Worm (Caenorhabditis elegans) whole organism, young adult: ENCODE measurements around the gene nstp-5.

Experiments used
- B0019.2 ChIP-seq: fragments of 200-800 bp; sonication (Bioruptor generic); conservative IDR thresholded peaks from 2 replicates; pipeline ENCODE4 v1.3.6; 2022; ENCODE audit warnings: missing genetic modification reagents, missing genetic modification characterization, missing compliant biosample characterization
- B0261.1 ChIP-seq: sonication (generic microtip); optimal IDR thresholded peaks from 2 replicates; lab custom pipeline; 2016; ENCODE audit warnings: mild to moderate bottlenecking, missing genetic modification characterization, moderate library complexity, missing compliant biosample characterization
- B0336.3 ChIP-seq: fragments of 200-800 bp; sonication (Bioruptor generic); IDR thresholded peaks from 2 replicates; pipeline ENCODE4 v1.3.6; 2022; ENCODE audit warnings: missing genetic modification characterization, missing compliant biosample characterization
- C06A6.2 ChIP-seq: fragments of 200-800 bp; sonication (Bioruptor generic); conservative IDR thresholded peaks from 2 replicates; pipeline ENCODE4 v1.3.6; 2022; ENCODE audit warnings: missing genetic modification characterization, missing compliant biosample characterization
- D2030.7 ChIP-seq: fragments of 200-800 bp; sonication (Bioruptor generic); IDR thresholded peaks from 2 replicates; pipeline ENCODE4 v1.3.6; 2022; ENCODE audit warnings: missing genetic modification reagents, missing genetic modification characterization, missing compliant biosample characterization
- F22D6.2 ChIP-seq: sonication (generic microtip); optimal IDR thresholded peaks from 2 replicates; lab custom pipeline; 2016; ENCODE audit warnings: mild to moderate bottlenecking, missing genetic modification characterization, missing compliant biosample characterization
- F23B12.7 ChIP-seq: sonication (generic microtip); optimal IDR thresholded peaks from 2 replicates; lab custom pipeline; 2017; ENCODE audit warnings: missing genetic modification characterization, mild to moderate bottlenecking, missing compliant biosample characterization, antibody characterized with exemption, moderate library complexity; ENCODE audit not compliant: insufficient read depth
- F33H1.4 ChIP-seq: fragments of 200-800 bp; sonication (Bioruptor generic); IDR thresholded peaks from 2 replicates; pipeline ENCODE4 v1.3.6; 2022; ENCODE audit warnings: missing genetic modification reagents, missing genetic modification characterization, missing compliant biosample characterization
- K12H6.12 ChIP-seq: fragments of 200-800 bp; sonication (Bioruptor generic); optimal IDR thresholded peaks from 2 replicates; lab custom pipeline; 2018; ENCODE audit warnings: mild to moderate bottlenecking, missing genetic modification characterization, missing compliant biosample characterization
- T26A5.8 ChIP-seq: sonication (generic microtip); optimal IDR thresholded peaks from 2 replicates; lab custom pipeline; 2016; ENCODE audit warnings: missing genetic modification characterization, missing compliant biosample characterization
- Y56A3A.18 ChIP-seq: fragments of 200-800 bp; sonication (Bioruptor generic); IDR thresholded peaks from 2 replicates; pipeline ENCODE4 v1.3.6; 2022; ENCODE audit warnings: missing genetic modification reagents, missing genetic modification characterization, missing compliant biosample characterization
- Y67H2A.10 ChIP-seq: fragments of 200-800 bp; sonication (Bioruptor generic); conservative IDR thresholded peaks from 2 replicates; pipeline ENCODE4 v1.3.6; 2022; ENCODE audit warnings: missing genetic modification reagents, missing genetic modification characterization, missing compliant biosample characterization
- ZK185.1 ChIP-seq: sonication (generic microtip); optimal IDR thresholded peaks from 2 replicates; lab custom pipeline; 2016; ENCODE audit warnings: mild to moderate bottlenecking, missing genetic modification characterization, missing compliant biosample characterization; ENCODE audit not compliant: poor library complexity, severe bottlenecking
- atf-7 ChIP-seq: sonication (generic microtip); optimal IDR thresholded peaks from 2 replicates; lab custom pipeline; 2017; ENCODE audit warnings: mild to moderate bottlenecking, missing genetic modification characterization, missing compliant biosample characterization
- attf-3 ChIP-seq: fragments of 200-800 bp; sonication (Bioruptor generic); conservative IDR thresholded peaks from 2 replicates; pipeline ENCODE4 v1.3.6; 2022; ENCODE audit warnings: missing genetic modification reagents, missing genetic modification characterization, missing compliant biosample characterization
- attf-6 ChIP-seq: fragments of 200-800 bp; sonication (Bioruptor generic); IDR thresholded peaks from 2 replicates; pipeline ENCODE4 v1.3.6; 2022; ENCODE audit warnings: missing genetic modification reagents, missing genetic modification characterization, missing compliant biosample characterization
- bed-1 ChIP-seq: fragments of 200-800 bp; sonication (Bioruptor generic); IDR thresholded peaks from 2 replicates; pipeline ENCODE4 v1.3.6; 2022; ENCODE audit warnings: missing genetic modification reagents, missing genetic modification characterization, missing compliant biosample characterization
- ccch-3 ChIP-seq: fragments of 200-800 bp; sonication (Bioruptor generic); optimal IDR thresholded peaks from 2 replicates; lab custom pipeline; 2018; ENCODE audit warnings: mild to moderate bottlenecking, missing genetic modification characterization, missing compliant biosample characterization
- cebp-1 ChIP-seq, 2 experiments: fragments of 200-800 bp in 1 of 2; sonication (Bioruptor generic) in 1 of 2; sonication (generic microtip) in 1 of 2; IDR thresholded peaks in 1 of 2; optimal IDR thresholded peaks in 1 of 2; 2 replicates each; pipeline versions ENCODE4 v1.3.6 to Lab custom; 2017 to 2022; ENCODE audit warnings: missing compliant biosample characterization in 2 of 2, missing genetic modification characterization in 2 of 2, mild to moderate bottlenecking in 1 of 2, missing genetic modification reagents in 1 of 2, moderate library complexity in 1 of 2
- cebp-2 ChIP-seq: fragments of 200-800 bp; sonication (Bioruptor generic); IDR thresholded peaks from 2 replicates; pipeline ENCODE4 v1.3.6; 2022; ENCODE audit warnings: missing genetic modification characterization, missing compliant biosample characterization
- ceh-100 ChIP-seq: fragments of 200-800 bp; sonication (Bioruptor generic); IDR thresholded peaks from 2 replicates; pipeline ENCODE4 v1.3.6; 2022; ENCODE audit warnings: missing genetic modification reagents, missing genetic modification characterization, missing compliant biosample characterization
- ceh-40 ChIP-seq: fragments of 200-800 bp; sonication (Bioruptor generic); IDR thresholded peaks from 2 replicates; pipeline ENCODE4 v1.3.6; 2022; ENCODE audit warnings: missing genetic modification characterization, missing compliant biosample characterization
- ceh-79 ChIP-seq: sonication (generic microtip); optimal IDR thresholded peaks from 2 replicates; lab custom pipeline; 2017; ENCODE audit warnings: mild to moderate bottlenecking, missing genetic modification characterization, missing compliant biosample characterization
- dox-1 ChIP-seq: fragments of 200-800 bp; sonication (Bioruptor generic); IDR thresholded peaks from 2 replicates; pipeline ENCODE4 v1.3.6; 2022; ENCODE audit warnings: missing genetic modification reagents, missing genetic modification characterization, missing compliant biosample characterization
- egl-44 ChIP-seq: fragments of 200-800 bp; sonication (Bioruptor generic); IDR thresholded peaks from 2 replicates; pipeline ENCODE4 v1.3.6; 2022; ENCODE audit warnings: missing genetic modification reagents, missing genetic modification characterization, missing compliant biosample characterization
- him-1 ChIP-seq: sonication (generic microtip); optimal IDR thresholded peaks from 2 replicates; lab custom pipeline; 2016; ENCODE audit warnings: missing genotype, missing genetic modification reagents, missing genetic modification characterization, missing compliant biosample characterization
- hlh-12 ChIP-seq: sonication (generic microtip); optimal IDR thresholded peaks from 2 replicates; lab custom pipeline; 2016; ENCODE audit warnings: missing genetic modification characterization, missing compliant biosample characterization
- hlh-26 ChIP-seq: fragments of 200-800 bp; sonication (Bioruptor generic); conservative IDR thresholded peaks from 2 replicates; pipeline ENCODE4 v1.3.6; 2022; ENCODE audit warnings: missing genetic modification reagents, missing genetic modification characterization, missing compliant biosample characterization
- hmg-1.2 ChIP-seq: fragments of 200-800 bp; sonication (Bioruptor generic); IDR thresholded peaks from 2 replicates; pipeline ENCODE4 v1.3.6; 2022; ENCODE audit warnings: missing genetic modification reagents, missing genetic modification characterization, missing compliant biosample characterization
- hmg-20 ChIP-seq: fragments of 200-800 bp; sonication (Bioruptor generic); IDR thresholded peaks from 2 replicates; pipeline ENCODE4 v1.3.6; 2022; ENCODE audit warnings: missing genetic modification reagents, missing genetic modification characterization, missing compliant biosample characterization
- let-607 ChIP-seq, 2 experiments: fragments of 200-800 bp in 1 of 2; sonication (Bioruptor generic) in 1 of 2; sonication (generic microtip) in 1 of 2; optimal IDR thresholded peaks; 2 replicates each; lab custom pipeline; 2016 to 2018; ENCODE audit warnings: mild to moderate bottlenecking in 2 of 2, missing compliant biosample characterization in 2 of 2, missing genetic modification characterization in 2 of 2, moderate library complexity in 2 of 2, missing genotype in 1 of 2
- lin-40 ChIP-seq: sonication (generic microtip); optimal IDR thresholded peaks from 2 replicates; lab custom pipeline; 2016; ENCODE audit warnings: missing genetic modification characterization, mild to moderate bottlenecking, missing compliant biosample characterization, missing genotype, missing genetic modification reagents
- madf-6 ChIP-seq: fragments of 200-800 bp; sonication (Bioruptor generic); IDR thresholded peaks from 2 replicates; pipeline ENCODE4 v1.3.6; 2022; ENCODE audit warnings: missing genetic modification reagents, missing genetic modification characterization, missing compliant biosample characterization
- madf-8 ChIP-seq: fragments of 200-800 bp; sonication (Bioruptor generic); conservative IDR thresholded peaks from 2 replicates; pipeline ENCODE4 v1.3.6; 2022; ENCODE audit warnings: missing genetic modification reagents, missing genetic modification characterization, missing compliant biosample characterization
- mcd-1 ChIP-seq: fragments of 200-800 bp; sonication (Bioruptor generic); IDR thresholded peaks from 2 replicates; pipeline ENCODE4 v1.3.6; 2022; ENCODE audit warnings: missing genetic modification reagents, missing genetic modification characterization, missing compliant biosample characterization
- nfya-1 ChIP-seq: sonication (generic microtip); optimal IDR thresholded peaks from 2 replicates; lab custom pipeline; 2017; ENCODE audit warnings: antibody characterized with exemption, missing compliant biosample characterization, missing genetic modification characterization, borderline replicate concordance; ENCODE audit not compliant: insufficient read depth
- nfya-2 ChIP-seq: fragments of 200-800 bp; sonication (Bioruptor generic); IDR thresholded peaks from 2 replicates; pipeline ENCODE4 v1.3.6; 2022; ENCODE audit warnings: missing genetic modification reagents, missing genetic modification characterization, missing compliant biosample characterization
- nhr-90 ChIP-seq: sonication (generic microtip); optimal IDR thresholded peaks from 2 replicates; lab custom pipeline; 2016; ENCODE audit warnings: missing genotype, mild to moderate bottlenecking, missing genetic modification characterization, missing compliant biosample characterization
- pbrm-1 ChIP-seq: fragments of 200-800 bp; sonication (Bioruptor generic); IDR thresholded peaks from 2 replicates; pipeline ENCODE4 v1.3.6; 2022; ENCODE audit warnings: missing genetic modification reagents, missing genetic modification characterization, missing compliant biosample characterization
- repo-1 ChIP-seq: sonication (generic microtip); optimal IDR thresholded peaks from 2 replicates; lab custom pipeline; 2017; ENCODE audit warnings: mild to moderate bottlenecking, missing genetic modification characterization, missing compliant biosample characterization
- rpc-1 ChIP-seq, 2 experiments: fragments of 150-350 bp in 1 of 2; sonication (generic microtip) in 1 of 2; optimal IDR thresholded peaks; 2 replicates each; lab custom pipeline; 2014 to 2018; ENCODE audit warnings: missing biosample characterization in 1 of 2, missing genetic modification characterization in 1 of 2, missing genetic modification reagents in 1 of 2, missing genotype in 1 of 2
- snpc-1.1 ChIP-seq: sonication (generic microtip); optimal IDR thresholded peaks from 2 replicates; lab custom pipeline; 2017; ENCODE audit warnings: missing genetic modification characterization, mild to moderate bottlenecking, missing compliant biosample characterization, antibody characterized with exemption, moderate library complexity, missing genotype, missing genetic modification reagents; ENCODE audit not compliant: insufficient read depth
- tbp1 ChIP-seq: fragments of 200-800 bp; sonication (Bioruptor generic); optimal IDR thresholded peaks from 2 replicates; lab custom pipeline; 2018; ENCODE audit warnings: mild to moderate bottlenecking, missing genetic modification characterization, missing compliant biosample characterization
- unc-62 ChIP-seq: fragments of 150-350 bp; optimal IDR thresholded peaks from 2 replicates; lab custom pipeline; 2014; ENCODE audit warnings: missing biosample characterization, missing genetic modification reagents, missing genetic modification characterization
- xnd-1 ChIP-seq: sonication (generic microtip); optimal IDR thresholded peaks from 2 replicates; lab custom pipeline; 2016; ENCODE audit warnings: missing genotype, missing genetic modification reagents, missing genetic modification characterization, missing compliant biosample characterization
- ztf-18 ChIP-seq: sonication (generic microtip); optimal IDR thresholded peaks from 2 replicates; lab custom pipeline; 2016; ENCODE audit warnings: missing genotype, mild to moderate bottlenecking, missing genetic modification characterization, missing compliant biosample characterization
- ztf-28 ChIP-seq: fragments of 200-800 bp; sonication (Bioruptor generic); IDR thresholded peaks from 2 replicates; pipeline ENCODE4 v1.3.6; 2022; ENCODE audit warnings: missing genetic modification reagents, missing genetic modification characterization, missing compliant biosample characterization

The nstp-5 gene

DNA sequence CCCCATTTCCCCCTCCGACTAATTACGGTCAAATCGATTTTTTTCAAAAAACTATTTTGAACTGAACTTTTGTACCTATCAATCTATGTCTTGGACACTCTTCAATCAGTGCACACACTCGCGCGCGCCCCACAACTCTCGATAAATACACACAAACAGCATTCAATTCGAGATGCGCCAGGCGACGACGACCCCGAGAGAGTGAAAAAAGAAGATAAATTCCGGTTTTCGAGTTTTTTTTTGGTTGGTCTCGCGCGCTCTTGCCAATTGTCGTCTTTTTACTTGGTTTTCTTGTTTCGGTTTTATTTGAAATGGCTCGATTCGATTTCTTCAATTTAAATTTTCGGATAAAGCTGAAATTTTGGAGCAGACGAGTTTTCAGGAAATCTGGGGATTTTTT, 15.0 kb upstream of the nstp-5 start (continued):
- no peak for TF ChIP-seq Y67H2A.10 (GFP tag; lab: Robert Waterston, UW)
- TF ChIP-seq B0019.2 = no peak
- no peak for TF ChIP-seq hlh-26 (GFP tag; lab: Robert Waterston, UW)
- TF ChIP-seq ceh-40 (GFP tag; lab: Robert Waterston, UW) = no peak
- TF ChIP-seq ceh-100 = no peak
- no peak for TF ChIP-seq T26A5.8 (tag; lab: Kevin White, UChicago)
- TF ChIP-seq ztf-28 (GFP tag; lab: Robert Waterston, UW) = no peak
- TF ChIP-seq cebp-2 (GFP tag; lab: Robert Waterston, UW) = no peak
- peak; percentile 9 for TF ChIP-seq lin-40
- no peak for TF ChIP-seq rpc-1 (optimal IDR thresholded peaks at IDR 0.05; lab: Kevin White, UChicago)
- TF ChIP-seq rpc-1 (tag; optimal IDR thresholded peaks at IDR 0.05; lab: Kevin White, UChicago) = no peak
- peak; percentile 75 for TF ChIP-seq B0336.3 (GFP tag; lab: Robert Waterston, UW)
- TF ChIP-seq hmg-20 (GFP tag; lab: Robert Waterston, UW) = no peak
- TF ChIP-seq ccch-3 (GFP tag; lab: Kevin White, UChicago) = no peak
- no peak for TF ChIP-seq bed-1 (GFP tag; lab: Robert Waterston, UW)
- no peak for TF ChIP-seq unc-62
- TF ChIP-seq madf-6 (GFP tag; lab: Robert Waterston, UW) = 0 out of 2 replicates have a peak, but pooled peaks have one; percentile 30
- TF ChIP-seq let-607 (tag; optimal IDR thresholded peaks at IDR 0.05; lab: Kevin White, UChicago) = no peak
- no peak for TF ChIP-seq C06A6.2 (GFP tag; lab: Robert Waterston, UW)
- TF ChIP-seq him-1 = peak; percentile 41
- TF ChIP-seq mcd-1 (GFP tag; lab: Robert Waterston, UW) = no peak
- no peak for TF ChIP-seq nfya-2
- TF ChIP-seq attf-6 = no peak
- no peak for TF ChIP-seq F22D6.2 (tag; lab: Kevin White, UChicago)
- TF ChIP-seq B0261.1 (tag; lab: Kevin White, UChicago) = no peak
- no peak for TF ChIP-seq K12H6.12 (tag; lab: Kevin White, UChicago)
- no peak for TF ChIP-seq atf-7 (tag; lab: Kevin White, UChicago)
- no peak for TF ChIP-seq ztf-18
- TF ChIP-seq madf-8 = no peak
- TF ChIP-seq hlh-12 (tag; lab: Kevin White, UChicago) = no peak
- TF ChIP-seq pbrm-1 (GFP tag; lab: Robert Waterston, UW) = 0 out of 2 replicates have a peak, but pooled peaks have one; percentile 13
- no peak for TF ChIP-seq F23B12.7
- TF ChIP-seq attf-3 (GFP tag; lab: Robert Waterston, UW) = no peak
- no peak for TF ChIP-seq cebp-1 (GFP tag; IDR thresholded peaks at IDR 0.05; lab: Robert Waterston, UW)
- TF ChIP-seq cebp-1 (tag; optimal IDR thresholded peaks at IDR 0.05; lab: Kevin White, UChicago) = peak; percentile 45
- 0 out of 2 replicates have a peak, but pooled peaks have one; percentile 66 for TF ChIP-seq Y56A3A.18
- TF ChIP-seq nhr-90 (tag; lab: Kevin White, UChicago) = no peak
- peak; percentile 17; the same call in 1 of the 2 replicates for TF ChIP-seq hmg-1.2 (GFP tag; lab: Robert Waterston, UW)
- TF ChIP-seq F33H1.4 (GFP tag; lab: Robert Waterston, UW) = no peak
- no peak for TF ChIP-seq snpc-1.1 (tag; lab: Kevin White, UChicago)
- TF ChIP-seq egl-44 (GFP tag; lab: Robert Waterston, UW) = no peak
- peak; percentile 28; the same call in 1 of the 2 replicates for TF ChIP-seq dox-1 (GFP tag; lab: Robert Waterston, UW)
- TF ChIP-seq xnd-1 = no peak
- TF ChIP-seq ZK185.1 (tag; lab: Kevin White, UChicago) = no peak
- TF ChIP-seq ceh-79 (tag; lab: Kevin White, UChicago) = no peak
- no peak for TF ChIP-seq D2030.7 (GFP tag; lab: Robert Waterston, UW)
- no peak for TF ChIP-seq nfya-1 (tag; lab: Kevin White, UChicago)
- peak; percentile 18 for TF ChIP-seq tbp1
- TF ChIP-seq repo-1 (tag; lab: Kevin White, UChicago) = peak; percentile 45
